Fruit fly (Drosophila melanogaster) whole organism, prepupa: ENCODE measurements around the gene Pex11c.

ENCODE experiments used
- CG10631 ChIP-seq: fragments of 200-800 bp; sonication (Bioruptor generic); optimal IDR thresholded peaks from 2 replicates; lab custom pipeline; 2016; ENCODE audit warnings: missing biosample characterization, missing genetic modification characterization
- CG10669 ChIP-seq: fragments of 200-800 bp; sonication (Bioruptor generic); optimal IDR thresholded peaks from 3 replicates; lab custom pipeline; 2018; ENCODE audit warnings: missing biosample characterization, mild to moderate bottlenecking, missing genetic modification characterization, moderate library complexity
- CG11294 ChIP-seq: fragments of 200-800 bp; sonication (Bioruptor generic); IDR thresholded peaks from 2 replicates; pipeline ENCODE4 v1.3.6; 2022; ENCODE audit warnings: missing biosample characterization, missing genetic modification characterization
- CG11762 ChIP-seq: fragments of 200-800 bp; sonication (Bioruptor generic); optimal IDR thresholded peaks from 3 replicates; lab custom pipeline; 2016; ENCODE audit warnings: missing biosample characterization, missing genetic modification characterization; ENCODE audit not compliant: insufficient read depth
- CG11902 ChIP-seq: fragments of 200-800 bp; sonication (Bioruptor generic); optimal IDR thresholded peaks from 3 replicates; lab custom pipeline; 2016; ENCODE audit warnings: missing biosample characterization, missing genetic modification characterization
- CG15336 ChIP-seq: fragments of 200-800 bp; sonication (Bioruptor generic); IDR thresholded peaks from 2 replicates; pipeline ENCODE4 v1.3.6; 2022; ENCODE audit warnings: missing biosample characterization, missing genetic modification characterization
- CG16779 ChIP-seq: fragments of 200-800 bp; sonication (Bioruptor generic); optimal IDR thresholded peaks from 3 replicates; lab custom pipeline; 2017; ENCODE audit warnings: missing biosample characterization, mild to moderate bottlenecking, missing genetic modification characterization
- CG3032 ChIP-seq: fragments of 200-800 bp; optimal IDR thresholded peaks from 2 replicates; lab custom pipeline; 2019; ENCODE audit warnings: missing biosample characterization, mild to moderate bottlenecking, missing genetic modification characterization, moderate library complexity
- CG31627 ChIP-seq: fragments of 200-800 bp; sonication (Bioruptor generic); optimal IDR thresholded peaks from 3 replicates; lab custom pipeline; 2016; ENCODE audit warnings: missing biosample characterization, missing genetic modification characterization
- CG32006 ChIP-seq: fragments of 200-800 bp; sonication (Bioruptor generic); optimal IDR thresholded peaks from 3 replicates; lab custom pipeline; 2017; ENCODE audit warnings: missing biosample characterization, mild to moderate bottlenecking, missing genetic modification characterization
- CG34406 ChIP-seq: fragments of 200-800 bp; sonication (Bioruptor generic); optimal IDR thresholded peaks from 3 replicates; lab custom pipeline; 2016; ENCODE audit warnings: missing biosample characterization, missing genetic modification characterization
- CG3919 ChIP-seq: fragments of 200-800 bp; sonication (Bioruptor generic); optimal IDR thresholded peaks from 3 replicates; lab custom pipeline; 2016; ENCODE audit warnings: missing biosample characterization, missing genetic modification characterization
- CG4318 ChIP-seq: fragments of 200-800 bp; sonication (Bioruptor generic); optimal IDR thresholded peaks from 3 replicates; lab custom pipeline; 2017; ENCODE audit warnings: missing biosample characterization, mild to moderate bottlenecking, missing genetic modification characterization
- CG6163 ChIP-seq: fragments of 200-800 bp; sonication (Bioruptor generic); IDR thresholded peaks from 3 replicates; pipeline ENCODE4 v1.3.6; 2022; ENCODE audit warnings: missing biosample characterization, missing genetic modification characterization
- CG6792 ChIP-seq: fragments of 200-800 bp; sonication (Bioruptor generic); optimal IDR thresholded peaks from 3 replicates; lab custom pipeline; 2016; ENCODE audit warnings: missing biosample characterization, missing genetic modification characterization
- CG6808 ChIP-seq: fragments of 200-800 bp; sonication (Bioruptor generic); optimal IDR thresholded peaks from 3 replicates; lab custom pipeline; 2017; ENCODE audit warnings: missing biosample characterization, missing genetic modification characterization, mild to moderate bottlenecking, moderate library complexity, missing genetic modification reagents
- CG6854 ChIP-seq: fragments of 200-800 bp; sonication (Bioruptor generic); optimal IDR thresholded peaks from 2 replicates; lab custom pipeline; 2017; ENCODE audit warnings: missing biosample characterization, mild to moderate bottlenecking, missing genetic modification characterization
- CG7368 ChIP-seq: fragments of 200-800 bp; sonication (Bioruptor generic); optimal IDR thresholded peaks from 3 replicates; lab custom pipeline; 2016; ENCODE audit warnings: missing biosample characterization, missing genetic modification characterization
- CG8319 ChIP-seq: fragments of 200-800 bp; sonication (Bioruptor generic); optimal IDR thresholded peaks from 3 replicates; lab custom pipeline; 2016; ENCODE audit warnings: missing biosample characterization, missing genetic modification characterization
- CG8632 ChIP-seq: fragments of 200-800 bp; sonication (Bioruptor generic); optimal IDR thresholded peaks from 3 replicates; lab custom pipeline; 2016; ENCODE audit warnings: missing biosample characterization, missing genetic modification characterization
- CG9139 ChIP-seq: fragments of 200-800 bp; sonication (Bioruptor generic); optimal IDR thresholded peaks from 3 replicates; lab custom pipeline; 2017; ENCODE audit warnings: missing biosample characterization, mild to moderate bottlenecking, missing genetic modification characterization
- Eip78C ChIP-seq: fragments of 200-800 bp; sonication (Bioruptor generic); peaks from one replicate; lab custom pipeline; 2016; ENCODE audit warnings: missing biosample characterization, missing genetic modification characterization
- Eip93F ChIP-seq: fragments of 200-800 bp; sonication (Bioruptor generic); optimal IDR thresholded peaks from 2 replicates; lab custom pipeline; 2016; ENCODE audit warnings: missing biosample characterization, mild to moderate bottlenecking, missing genetic modification characterization
- Ets21C ChIP-seq: fragments of 200-800 bp; sonication (Bioruptor generic); optimal IDR thresholded peaks from 3 replicates; lab custom pipeline; 2016; ENCODE audit warnings: missing biosample characterization, missing genetic modification characterization
- Ets96B ChIP-seq: fragments of 200-800 bp; optimal IDR thresholded peaks from 2 replicates; lab custom pipeline; 2019; ENCODE audit warnings: missing biosample characterization, mild to moderate bottlenecking, missing genetic modification characterization, moderate library complexity
- Gug ChIP-seq: fragments of 200-800 bp; sonication (Bioruptor generic); IDR thresholded peaks from 2 replicates; pipeline ENCODE4 v1.3.6; 2022; ENCODE audit warnings: missing biosample characterization, missing genetic modification characterization
- Hr38 ChIP-seq: sonication (Bioruptor generic); optimal IDR thresholded peaks from 2 replicates; lab custom pipeline; 2016; ENCODE audit warnings: missing biosample characterization, missing genetic modification characterization
- Hr39 ChIP-seq: fragments of 200-800 bp; sonication (Bioruptor generic); optimal IDR thresholded peaks from 2 replicates; lab custom pipeline; 2016; ENCODE audit warnings: missing biosample characterization, missing genetic modification characterization
- Hr4 ChIP-seq: fragments of 200-800 bp; sonication (Bioruptor generic); optimal IDR thresholded peaks from 3 replicates; lab custom pipeline; 2016; ENCODE audit warnings: missing biosample characterization, missing genetic modification characterization
- Lpt ChIP-seq: fragments of 200-800 bp; sonication (Bioruptor generic); optimal IDR thresholded peaks from 3 replicates; lab custom pipeline; 2016; ENCODE audit warnings: missing biosample characterization, missing genetic modification characterization
- Met ChIP-seq: fragments of 200-800 bp; sonication (Bioruptor generic); optimal IDR thresholded peaks from 3 replicates; lab custom pipeline; 2016; ENCODE audit warnings: missing biosample characterization, missing genetic modification characterization
- OdsH ChIP-seq: fragments of 200-800 bp; sonication (Bioruptor generic); optimal IDR thresholded peaks from 3 replicates; lab custom pipeline; 2016; ENCODE audit warnings: missing biosample characterization, missing genetic modification characterization
- Smox ChIP-seq: fragments of 200-800 bp; sonication (Bioruptor generic); optimal IDR thresholded peaks from 3 replicates; lab custom pipeline; 2016; ENCODE audit warnings: missing biosample characterization, missing genetic modification characterization
- Sox102F ChIP-seq: fragments of 200-800 bp; sonication (Bioruptor generic); optimal IDR thresholded peaks from 2 replicates; lab custom pipeline; 2016; ENCODE audit warnings: missing biosample characterization, mild to moderate bottlenecking, missing genetic modification characterization
- Sox14 ChIP-seq: fragments of 200-800 bp; sonication (Bioruptor generic); optimal IDR thresholded peaks from 3 replicates; lab custom pipeline; 2016; ENCODE audit warnings: missing biosample characterization, missing genetic modification characterization
- Sox15 ChIP-seq: fragments of 200-800 bp; sonication (Bioruptor generic); optimal IDR thresholded peaks from 3 replicates; lab custom pipeline; 2016; ENCODE audit warnings: missing biosample characterization, missing genetic modification characterization
- achi ChIP-seq: fragments of 200-800 bp; sonication (Bioruptor generic); optimal IDR thresholded peaks from 3 replicates; lab custom pipeline; 2016; ENCODE audit warnings: missing biosample characterization, missing genetic modification characterization
- acj6 ChIP-seq: fragments of 200-800 bp; sonication (Bioruptor generic); optimal IDR thresholded peaks from 3 replicates; lab custom pipeline; 2016; ENCODE audit warnings: missing biosample characterization, missing genetic modification characterization
- cyc ChIP-seq: fragments of 200-800 bp; sonication (Bioruptor generic); optimal IDR thresholded peaks from 3 replicates; lab custom pipeline; 2016; ENCODE audit warnings: missing biosample characterization, missing genetic modification characterization
- dsx ChIP-seq: fragments of 200-800 bp; optimal IDR thresholded peaks from 3 replicates; lab custom pipeline; 2019; ENCODE audit warnings: missing biosample characterization, mild to moderate bottlenecking, missing genetic modification characterization, moderate library complexity; ENCODE audit not compliant: poor library complexity, severe bottlenecking
- eg ChIP-seq: fragments of 200-800 bp; sonication (Bioruptor generic); IDR thresholded peaks from 3 replicates; pipeline ENCODE4 v1.3.6; 2022; ENCODE audit warnings: missing biosample characterization, missing genetic modification characterization
- esn ChIP-seq: fragments of 200-800 bp; sonication (Bioruptor generic); optimal IDR thresholded peaks from 2 replicates; lab custom pipeline; 2016; ENCODE audit warnings: missing biosample characterization, mild to moderate bottlenecking, missing genetic modification characterization, moderate library complexity
- fd59A ChIP-seq: fragments of 200-800 bp; sonication (Bioruptor generic); optimal IDR thresholded peaks from 2 replicates; lab custom pipeline; 2017; ENCODE audit warnings: missing biosample characterization, mild to moderate bottlenecking, missing genetic modification characterization, missing genetic modification reagents
- fkh ChIP-seq: fragments of 200-800 bp; sonication (Bioruptor generic); optimal IDR thresholded peaks from 3 replicates; lab custom pipeline; 2017; ENCODE audit warnings: missing biosample characterization, mild to moderate bottlenecking, missing genetic modification characterization, moderate library complexity
- lz ChIP-seq: fragments of 200-800 bp; sonication (Bioruptor generic); optimal IDR thresholded peaks from 3 replicates; lab custom pipeline; 2016; ENCODE audit warnings: missing biosample characterization, missing genetic modification characterization
- net ChIP-seq: fragments of 200-800 bp; sonication (Bioruptor generic); optimal IDR thresholded peaks from 3 replicates; lab custom pipeline; 2016; ENCODE audit warnings: missing biosample characterization, missing genetic modification characterization
- pdm3 ChIP-seq: fragments of 200-800 bp; sonication (Bioruptor generic); optimal IDR thresholded peaks from 3 replicates; lab custom pipeline; 2016; ENCODE audit warnings: missing biosample characterization, missing genetic modification characterization
- salr ChIP-seq, 2 experiments: fragments of 200-800 bp; sonication (Bioruptor generic); optimal IDR thresholded peaks; 3 replicates each; lab custom pipeline; 2016 to 2018; ENCODE audit warnings: missing biosample characterization in 2 of 2, missing genetic modification characterization in 2 of 2, mild to moderate bottlenecking in 1 of 2
- ss ChIP-seq, 2 experiments: fragments of 200-800 bp; sonication (Bioruptor generic); optimal IDR thresholded peaks; 2 replicates in 1 of 2; 3 replicates in 1 of 2; lab custom pipeline; 2017 to 2018; ENCODE audit warnings: mild to moderate bottlenecking in 2 of 2, missing biosample characterization in 2 of 2, missing genetic modification characterization in 2 of 2, moderate library complexity in 1 of 2
- svp ChIP-seq: fragments of 200-800 bp; sonication (Bioruptor generic); peaks from one replicate; lab custom pipeline; 2016; ENCODE audit warnings: missing biosample characterization, missing genetic modification characterization
- topi ChIP-seq: fragments of 200-800 bp; sonication (Bioruptor generic); optimal IDR thresholded peaks from 3 replicates; lab custom pipeline; 2016; ENCODE audit warnings: missing biosample characterization, missing genetic modification characterization
- vri ChIP-seq: fragments of 200-800 bp; sonication (Bioruptor generic); optimal IDR thresholded peaks from 3 replicates; lab custom pipeline; 2016; ENCODE audit warnings: missing biosample characterization, mild to moderate bottlenecking, missing genetic modification characterization

Pex11c gene

dm6 chr3R:23280806-23281257 lies 22.7 kb downstream of the Pex11c start, which contains the start of the genes orb and Cdc16:
Gene orb, minus strand, starts transcription at chr3R:23280856.
Gene Cdc16, plus strand, starts transcription at chr3R:23281201.
- TF ChIP-seq esn (GFP tag; lab: Kevin White, UChicago) (peak; percentile 91), CG6792 (GFP tag; lab: Kevin White, UChicago) (peak; percentile 85), cyc (peak; percentile 83), Sox15 (peak; percentile 75), CG10669 (GFP tag; lab: Kevin White, UChicago) (peak; percentile 84), Sox102F (GFP tag; lab: Kevin White, UChicago) (peak; percentile 80), eg (peak; percentile 95), net (peak; percentile 77), CG9139 (GFP tag; lab: Kevin White, UChicago) (peak; percentile 26), CG10631 (peak; percentile 89), CG6808 (GFP tag; lab: Kevin White, UChicago) (peak; percentile 73), OdsH (GFP tag; lab: Kevin White, UChicago) (peak; percentile 90), CG6163 (GFP tag; lab: Robert Waterston, UW) (peak; percentile 94), CG16779 (tag; lab: Kevin White, UChicago) (peak; percentile 65), vri (GFP tag; lab: Kevin White, UChicago) (peak; percentile 80), CG6854 (GFP tag; lab: Kevin White, UChicago) (no peak), Ets21C (GFP tag; lab: Kevin White, UChicago) (no peak), pdm3 (GFP tag; lab: Kevin White, UChicago) (no peak), fd59A (peak; percentile 60), CG8319 (GFP tag; lab: Kevin White, UChicago) (peak; percentile 68), salr (GFP tag; optimal IDR thresholded peaks at IDR 0.05; lab: Kevin White, UChicago) (peak; percentile 60 to 77), Eip93F (GFP tag; lab: Kevin White, UChicago) (peak; percentile 86), svp (GFP tag; lab: Kevin White, UChicago) (no peak), topi (GFP tag; lab: Kevin White, UChicago) (peak; percentile 73), CG3032 (peak; percentile 98), CG8632 (GFP tag; lab: Kevin White, UChicago) (peak; percentile 85), CG11762 (GFP tag; lab: Kevin White, UChicago) (peak; percentile 72), Lpt (GFP tag; lab: Kevin White, UChicago) (peak; percentile 69), dsx (GFP tag; lab: Kevin White, UChicago) (no peak), Ets96B (peak; percentile 93), CG11294 (peak; percentile 80), CG7368 (GFP tag; lab: Kevin White, UChicago) (peak; percentile 73), Met (GFP tag; lab: Kevin White, UChicago) (no peak), CG3919 (peak; percentile 90), CG11902 (GFP tag; lab: Kevin White, UChicago) (peak; percentile 68), Sox14 (GFP tag; lab: Kevin White, UChicago) (no peak), fkh (peak; percentile 72), CG32006 (GFP tag; lab: Kevin White, UChicago) (peak; percentile 87), Hr38 (GFP tag; lab: Kevin White, UChicago) (no peak), CG4318 (GFP tag; lab: Kevin White, UChicago) (peak; percentile 74), Smox (GFP tag; lab: Kevin White, UChicago) (peak; percentile 83), ss (GFP tag; optimal IDR thresholded peaks at IDR 0.05; lab: Kevin White, UChicago) (peak in 1 of 2 experiments; percentile 54), acj6 (GFP tag; lab: Kevin White, UChicago) (peak; percentile 89), achi (GFP tag; lab: Kevin White, UChicago) (peak; percentile 89), lz (GFP tag; lab: Kevin White, UChicago) (peak; percentile 81), Hr39 (GFP tag; lab: Kevin White, UChicago) (peak; percentile 72), Hr4 (GFP tag; lab: Kevin White, UChicago) (peak; percentile 86), CG34406 (GFP tag; lab: Kevin White, UChicago) (peak; percentile 86), CG15336 (GFP tag; lab: Robert Waterston, UW) (peak; percentile 91), Eip78C (peak; percentile 96), Gug (peak; percentile 85), CG31627 (GFP tag; lab: Kevin White, UChicago) (peak; percentile 78)
